Worm (Caenorhabditis elegans): Measurements from ENCODE around the gene aat-6.

DNA sequence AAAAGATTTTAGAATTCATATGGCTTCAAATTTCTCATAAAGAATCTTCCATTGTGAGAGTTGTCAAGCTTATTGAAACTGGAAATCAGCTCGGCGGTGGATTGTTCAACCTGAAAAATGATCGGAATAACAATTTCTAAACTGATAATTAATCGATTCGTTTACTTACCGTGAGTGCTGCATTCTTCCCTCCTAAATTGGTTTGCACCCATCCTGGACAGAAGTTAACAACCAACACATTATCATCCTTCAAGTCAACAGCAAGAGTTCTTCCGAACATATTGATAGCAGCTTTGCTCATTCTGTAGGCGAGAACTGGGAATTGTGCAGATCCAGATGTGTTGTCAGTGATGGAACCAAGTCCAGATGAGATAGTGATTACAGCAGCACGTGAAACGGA lies 44.7 kb upstream of the aat-6 start:
- no peak for TF ChIP-seq peb-1 (tag; optimal IDR thresholded peaks at IDR 0.05)
- TF ChIP-seq F13H6.1 (tag; optimal IDR thresholded peaks at IDR 0.05) = no peak
- no peak for TF ChIP-seq unc-55 (GFP tag; optimal IDR thresholded peaks at IDR 0.05)
- TF ChIP-seq ceh-16 (tag; optimal IDR thresholded peaks at IDR 0.05) = no peak
- no peak for TF ChIP-seq sma-9 (GFP tag; optimal IDR thresholded peaks at IDR 0.05)
- no peak for TF ChIP-seq sma-9 (tag; optimal IDR thresholded peaks at IDR 0.05)
- TF ChIP-seq ZK546.5 (tag; optimal IDR thresholded peaks at IDR 0.05) = no peak
- TF ChIP-seq nhr-11 (tag; optimal IDR thresholded peaks at IDR 0.05) = no peak
- no peak for TF ChIP-seq nhr-12 (tag; optimal IDR thresholded peaks at IDR 0.05)
- TF ChIP-seq nhr-25 (tag; optimal IDR thresholded peaks at IDR 0.05) = no peak

All from whole organism, L2 larva.